Fruit fly (Drosophila melanogaster) S2 (cell line): ENCODE results near the gene tyf.

Experiments
- CG8478 ChIP-seq: fragments of >200 bp; optimal IDR thresholded peaks from 2 replicates; lab custom pipeline; 2018
- CTCF ChIP-seq, 2 experiments: fragments of >200 bp; optimal IDR thresholded peaks; 2 replicates each; lab custom pipeline; 2018

dm6 chrX:4170492-4170891 is 53.7 kb downstream of the tyf start:
- TF ChIP-seq CG8478 (lab: Kevin White, UChicago) (no peak), CTCF (optimal IDR thresholded peaks at IDR 0.05; lab: Kevin White, UChicago) (no peak)
